Fruit fly (Drosophila melanogaster) whole organism, prepupa: ENCODE data around the gene sba.

Experiments
- CG11902 ChIP-seq: fragments of 200-800 bp; sonication (Bioruptor generic); optimal IDR thresholded peaks from 3 replicates; lab custom pipeline; 2016; ENCODE audit warnings: missing biosample characterization, missing genetic modification characterization
- CG15336 ChIP-seq: fragments of 200-800 bp; sonication (Bioruptor generic); IDR thresholded peaks from 2 replicates; pipeline ENCODE4 v1.3.6; 2022; ENCODE audit warnings: missing biosample characterization, missing genetic modification characterization
- CG16779 ChIP-seq: fragments of 200-800 bp; sonication (Bioruptor generic); optimal IDR thresholded peaks from 3 replicates; lab custom pipeline; 2017; ENCODE audit warnings: missing biosample characterization, mild to moderate bottlenecking, missing genetic modification characterization
- CG34406 ChIP-seq: fragments of 200-800 bp; sonication (Bioruptor generic); optimal IDR thresholded peaks from 3 replicates; lab custom pipeline; 2016; ENCODE audit warnings: missing biosample characterization, missing genetic modification characterization
- CG6163 ChIP-seq: fragments of 200-800 bp; sonication (Bioruptor generic); IDR thresholded peaks from 3 replicates; pipeline ENCODE4 v1.3.6; 2022; ENCODE audit warnings: missing biosample characterization, missing genetic modification characterization
- CG6808 ChIP-seq: fragments of 200-800 bp; sonication (Bioruptor generic); optimal IDR thresholded peaks from 3 replicates; lab custom pipeline; 2017; ENCODE audit warnings: missing biosample characterization, missing genetic modification characterization, mild to moderate bottlenecking, moderate library complexity, missing genetic modification reagents
- CG9139 ChIP-seq: fragments of 200-800 bp; sonication (Bioruptor generic); optimal IDR thresholded peaks from 3 replicates; lab custom pipeline; 2017; ENCODE audit warnings: missing biosample characterization, mild to moderate bottlenecking, missing genetic modification characterization
- Eip78C ChIP-seq: fragments of 200-800 bp; sonication (Bioruptor generic); peaks from one replicate; lab custom pipeline; 2016; ENCODE audit warnings: missing biosample characterization, missing genetic modification characterization
- Eip93F ChIP-seq: fragments of 200-800 bp; sonication (Bioruptor generic); optimal IDR thresholded peaks from 2 replicates; lab custom pipeline; 2016; ENCODE audit warnings: missing biosample characterization, mild to moderate bottlenecking, missing genetic modification characterization
- Ets21C ChIP-seq: fragments of 200-800 bp; sonication (Bioruptor generic); optimal IDR thresholded peaks from 3 replicates; lab custom pipeline; 2016; ENCODE audit warnings: missing biosample characterization, missing genetic modification characterization
- Hr39 ChIP-seq: fragments of 200-800 bp; sonication (Bioruptor generic); optimal IDR thresholded peaks from 2 replicates; lab custom pipeline; 2016; ENCODE audit warnings: missing biosample characterization, missing genetic modification characterization
- achi ChIP-seq: fragments of 200-800 bp; sonication (Bioruptor generic); optimal IDR thresholded peaks from 3 replicates; lab custom pipeline; 2016; ENCODE audit warnings: missing biosample characterization, missing genetic modification characterization
- esn ChIP-seq: fragments of 200-800 bp; sonication (Bioruptor generic); optimal IDR thresholded peaks from 2 replicates; lab custom pipeline; 2016; ENCODE audit warnings: missing biosample characterization, mild to moderate bottlenecking, missing genetic modification characterization, moderate library complexity

dm6 chr3R:23876699-23877098 is 46.1 kb downstream of the sba start:
- TF ChIP-seq CG6163 (GFP tag; lab: Robert Waterston, UW): no peak
- no peak for TF ChIP-seq Hr39 (GFP tag; lab: Kevin White, UChicago)
- no peak for TF ChIP-seq esn (GFP tag; lab: Kevin White, UChicago)
- no peak for TF ChIP-seq CG15336 (GFP tag; lab: Robert Waterston, UW)
- TF ChIP-seq CG34406 (GFP tag; lab: Kevin White, UChicago): no peak
- no peak for TF ChIP-seq CG9139
- no peak for TF ChIP-seq Eip78C (GFP tag; lab: Kevin White, UChicago)
- no peak for TF ChIP-seq achi (GFP tag; lab: Kevin White, UChicago)
- no peak for TF ChIP-seq Ets21C (GFP tag; lab: Kevin White, UChicago)
- no peak for TF ChIP-seq Eip93F
- no peak for TF ChIP-seq CG16779 (tag; lab: Kevin White, UChicago)
- TF ChIP-seq CG6808 (GFP tag; lab: Kevin White, UChicago): no peak
- no peak for TF ChIP-seq CG11902 (GFP tag; lab: Kevin White, UChicago)
